Worm (Caenorhabditis elegans) whole organism, midembryonic: ENCODE data around the gene eelo-2.

Experiments used
- T22C8.4 ChIP-seq: fragments of 200-800 bp; sonication (Bioruptor generic); IDR thresholded peaks from 2 replicates; pipeline ENCODE4 v1.3.6; 2022; ENCODE audit warnings: missing genetic modification characterization, missing compliant biosample characterization
- cog-1 ChIP-seq: sonication (generic microtip); optimal IDR thresholded peaks from 2 replicates; lab custom pipeline; 2016; ENCODE audit warnings: missing genetic modification characterization, missing compliant biosample characterization
- flt-1 ChIP-seq: fragments of 200-800 bp; sonication (Bioruptor generic); IDR thresholded peaks from 2 replicates; pipeline ENCODE4 v1.3.6; 2022; ENCODE audit warnings: missing genetic modification characterization, missing compliant biosample characterization
- klf-2 ChIP-seq: fragments of 200-800 bp; sonication (Bioruptor generic); conservative IDR thresholded peaks from 2 replicates; pipeline ENCODE4 v1.3.6; 2022; ENCODE audit warnings: missing genetic modification reagents, missing genetic modification characterization, missing compliant biosample characterization
- med-1 ChIP-seq: sonication (generic microtip); optimal IDR thresholded peaks from 2 replicates; lab custom pipeline; 2017; ENCODE audit warnings: missing genetic modification characterization, mild to moderate bottlenecking, missing compliant biosample characterization, antibody characterized with exemption, missing genetic modification reagents; ENCODE audit not compliant: insufficient read depth
- ref-1 ChIP-seq: fragments of 200-800 bp; sonication (Bioruptor generic); conservative IDR thresholded peaks from 2 replicates; pipeline ENCODE4 v1.3.6; 2022; ENCODE audit warnings: missing genetic modification reagents, missing genetic modification characterization, missing compliant biosample characterization
- tab-1 ChIP-seq: fragments of 200-800 bp; sonication (Bioruptor generic); IDR thresholded peaks from 2 replicates; pipeline ENCODE4 v1.3.6; 2022; ENCODE audit warnings: missing genetic modification characterization, missing compliant biosample characterization
- ztf-23 ChIP-seq: fragments of 200-800 bp; sonication (Bioruptor generic); IDR thresholded peaks from 2 replicates; pipeline ENCODE4 v1.3.6; 2022; ENCODE audit warnings: missing genetic modification reagents, missing genetic modification characterization, missing compliant biosample characterization
- ztf-29 ChIP-seq: fragments of 200-800 bp; sonication (Bioruptor generic); IDR thresholded peaks from 2 replicates; pipeline ENCODE4 v1.3.6; 2022; ENCODE audit warnings: missing genetic modification reagents, missing genetic modification characterization, missing compliant biosample characterization

Gene eelo-2

DNA sequence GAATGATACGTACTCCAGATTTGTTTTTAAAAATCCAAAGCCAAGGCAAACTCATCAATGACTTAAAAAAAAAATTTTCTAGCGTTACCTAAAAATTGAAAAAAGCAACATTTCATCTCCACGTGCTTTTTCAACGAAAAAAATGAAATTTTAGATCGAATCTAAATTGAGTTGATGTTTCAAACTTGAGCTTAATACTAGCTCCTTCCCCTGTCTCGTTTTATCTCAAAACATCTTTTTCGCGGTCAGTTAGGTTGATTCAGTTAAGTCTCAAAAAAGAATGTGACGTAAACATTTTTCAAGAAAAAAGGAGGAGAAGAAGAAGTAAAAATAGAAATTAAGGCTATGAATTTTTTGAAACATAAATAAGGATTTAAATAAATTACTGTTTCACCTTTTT, 12.9 kb upstream of the eelo-2 start:
- TF ChIP-seq ztf-29 (GFP tag; lab: Robert Waterston, UW) = no peak
- TF ChIP-seq flt-1 = no peak
- TF ChIP-seq cog-1 (tag; lab: Kevin White, UChicago) = no peak
- TF ChIP-seq T22C8.4 (GFP tag; lab: Robert Waterston, UW) = no peak

DNA sequence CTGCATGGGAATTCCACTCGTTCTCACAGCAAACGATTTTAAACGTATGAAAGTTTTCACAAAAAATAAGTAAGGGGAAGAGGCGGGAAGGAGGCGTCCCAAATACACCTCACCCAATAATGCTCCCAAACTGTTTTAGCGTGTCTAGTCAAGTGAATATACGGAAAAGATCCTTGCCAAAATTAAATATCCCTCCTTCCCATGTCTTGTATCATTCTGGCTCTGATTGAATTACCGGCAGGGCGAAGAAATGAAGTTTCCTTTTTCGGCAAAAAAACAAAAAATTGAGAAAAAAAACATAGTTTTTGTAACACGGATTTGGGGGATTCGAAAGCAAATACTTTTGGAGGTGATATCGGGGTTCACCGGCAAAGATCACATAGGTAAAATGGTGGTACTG, 11.0 kb upstream of the eelo-2 start:
- TF ChIP-seq cog-1 (tag; lab: Kevin White, UChicago) = no peak
- TF ChIP-seq ztf-29 (GFP tag; lab: Robert Waterston, UW) = no peak
- TF ChIP-seq med-1 (GFP tag; lab: Kevin White, UChicago) = no peak
- no peak for TF ChIP-seq tab-1
- no peak for TF ChIP-seq ref-1 (GFP tag; lab: Robert Waterston, UW)
- TF ChIP-seq flt-1 = no peak
- TF ChIP-seq T22C8.4 (GFP tag; lab: Robert Waterston, UW) = no peak

DNA sequence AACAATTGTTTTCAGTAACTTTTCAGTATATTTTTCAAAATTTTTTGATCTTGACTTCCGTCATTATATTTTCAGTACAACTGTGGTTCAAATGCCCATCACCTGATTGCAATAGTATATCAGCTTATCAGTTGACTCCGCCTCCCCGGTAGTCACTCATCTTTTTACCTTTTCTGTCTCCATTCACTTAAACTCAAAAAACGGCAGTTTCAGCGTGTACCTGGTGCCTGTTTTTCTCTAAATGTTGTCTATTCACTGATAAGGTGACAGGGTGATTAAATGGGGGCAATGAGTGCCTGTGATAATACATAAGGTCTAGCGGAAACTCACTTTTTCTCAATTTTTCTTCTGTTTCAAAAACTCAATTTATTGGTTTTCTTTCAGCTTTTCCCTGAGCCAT, 4.7 kb upstream of the eelo-2 start, which contains the start of gene ZK550.2:
TSS of gene ZK550.2 (plus strand) at position 385 of the 400 bp plus-strand sequence.
- TF ChIP-seq ref-1 (GFP tag; lab: Robert Waterston, UW) (no peak), ztf-23 (GFP tag; lab: Robert Waterston, UW) (no peak), med-1 (GFP tag; lab: Kevin White, UChicago) (no peak), ztf-29 (GFP tag; lab: Robert Waterston, UW) (no peak), T22C8.4 (GFP tag; lab: Robert Waterston, UW) (no peak), tab-1 (no peak), cog-1 (tag; lab: Kevin White, UChicago) (no peak), flt-1 (no peak), klf-2 (no peak)

DNA sequence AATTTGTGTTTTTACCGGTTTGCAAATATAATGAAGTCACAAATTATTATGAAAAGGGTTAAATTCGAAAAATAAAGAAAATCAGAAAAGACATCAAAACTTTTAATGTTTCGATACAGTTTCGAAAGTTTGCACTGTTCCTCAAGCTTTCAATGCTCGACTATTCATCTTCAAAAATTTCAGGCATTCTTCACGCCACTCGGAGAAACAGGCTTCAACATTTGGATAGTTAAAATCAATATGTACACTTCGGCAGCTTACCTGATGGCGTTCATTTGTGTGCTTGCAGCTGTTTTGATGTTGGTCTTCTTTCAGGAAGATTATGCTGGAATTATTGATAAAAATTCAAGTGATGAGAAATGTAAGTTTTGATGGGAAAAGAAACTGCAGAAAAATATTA, 2.7 kb upstream of the eelo-2 start:
- no peak for TF ChIP-seq flt-1
- no peak for TF ChIP-seq klf-2
- TF ChIP-seq T22C8.4 (GFP tag; lab: Robert Waterston, UW) = no peak
- no peak for TF ChIP-seq tab-1
- no peak for TF ChIP-seq med-1 (GFP tag; lab: Kevin White, UChicago)
- TF ChIP-seq ztf-29 (GFP tag; lab: Robert Waterston, UW) = no peak
- TF ChIP-seq ref-1 (GFP tag; lab: Robert Waterston, UW) = no peak
- TF ChIP-seq cog-1 (tag; lab: Kevin White, UChicago) = no peak
- no peak for TF ChIP-seq ztf-23 (GFP tag; lab: Robert Waterston, UW)

DNA sequence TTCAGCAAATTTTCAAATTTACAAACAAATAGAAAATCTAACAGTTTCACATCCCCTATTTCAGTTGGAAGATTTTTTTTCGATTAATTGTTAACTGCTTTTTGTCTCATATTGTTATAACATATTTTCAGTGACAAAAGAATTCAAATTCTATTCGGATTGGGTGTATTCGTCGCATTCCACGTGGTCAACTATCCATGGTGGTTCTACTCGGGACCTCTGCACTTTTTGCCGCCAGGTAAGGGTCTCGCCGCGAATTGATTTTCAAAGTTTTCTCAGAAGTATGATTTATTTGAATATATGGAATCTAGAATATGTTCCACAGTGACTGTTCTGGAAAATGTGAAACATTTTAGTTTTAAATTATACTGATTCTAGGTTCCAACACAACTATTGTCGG, 1.4 kb upstream of the eelo-2 start:
- TF ChIP-seq cog-1 (tag; lab: Kevin White, UChicago) (no peak), flt-1 (no peak), ztf-29 (GFP tag; lab: Robert Waterston, UW) (no peak), ref-1 (GFP tag; lab: Robert Waterston, UW) (no peak), tab-1 (no peak), klf-2 (no peak), T22C8.4 (GFP tag; lab: Robert Waterston, UW) (no peak), ztf-23 (GFP tag; lab: Robert Waterston, UW) (no peak), med-1 (GFP tag; lab: Kevin White, UChicago) (no peak)

DNA sequence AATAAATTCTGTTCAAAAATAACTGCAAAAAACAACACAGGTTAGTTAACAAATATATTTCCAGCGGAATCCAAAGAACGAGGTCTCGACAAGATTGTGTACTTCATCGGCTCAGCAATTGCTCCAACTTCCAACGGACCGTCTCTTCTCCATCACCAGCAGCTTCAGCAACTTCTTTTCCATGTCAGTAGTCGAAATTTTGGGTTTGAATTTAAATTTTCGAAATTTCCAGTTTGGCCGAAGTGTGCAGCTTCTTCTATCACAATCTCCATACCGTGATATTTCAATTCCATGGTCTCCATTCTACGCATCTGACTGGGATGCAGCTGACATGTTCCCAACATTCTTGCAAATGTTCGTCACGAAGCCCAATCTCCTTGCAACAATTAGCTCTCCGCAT, 3.5 kb downstream of the eelo-2 start:
- no peak for TF ChIP-seq tab-1
- TF ChIP-seq ztf-23 (GFP tag; lab: Robert Waterston, UW) = no peak
- TF ChIP-seq ref-1 (GFP tag; lab: Robert Waterston, UW) = no peak
- no peak for TF ChIP-seq ztf-29 (GFP tag; lab: Robert Waterston, UW)
- TF ChIP-seq med-1 (GFP tag; lab: Kevin White, UChicago) = no peak
- no peak for TF ChIP-seq T22C8.4 (GFP tag; lab: Robert Waterston, UW)
- TF ChIP-seq cog-1 (tag; lab: Kevin White, UChicago) = no peak
- no peak for TF ChIP-seq klf-2
- no peak for TF ChIP-seq flt-1

DNA sequence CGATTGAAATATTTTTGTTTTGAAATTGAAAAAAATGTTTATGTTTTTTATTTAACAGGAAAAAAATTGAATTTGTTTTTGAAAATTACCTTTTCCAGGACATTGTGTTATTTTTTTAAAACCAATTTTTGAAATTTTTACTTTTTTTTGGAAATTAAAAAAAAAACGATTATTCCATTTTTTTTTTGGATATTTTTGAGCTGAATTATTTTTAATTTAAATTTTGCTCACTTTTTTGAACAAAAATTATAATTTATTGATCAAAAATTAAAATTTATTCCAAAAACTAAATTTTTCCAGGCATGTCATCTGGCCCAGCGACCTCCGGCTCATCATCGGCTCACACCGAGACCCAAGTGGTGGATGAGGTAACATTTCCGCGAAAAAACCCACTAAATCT, 5.1 kb downstream of the eelo-2 start, which contains the start of gene gtf-2E1:
TSS of gene gtf-2E1 (plus strand) at position 301 of the 400 bp plus-strand sequence.
- TF ChIP-seq tab-1 (no peak), ztf-29 (GFP tag; lab: Robert Waterston, UW) (no peak), ztf-23 (GFP tag; lab: Robert Waterston, UW) (no peak), T22C8.4 (GFP tag; lab: Robert Waterston, UW) (no peak), flt-1 (no peak), cog-1 (tag; lab: Kevin White, UChicago) (no peak)

DNA sequence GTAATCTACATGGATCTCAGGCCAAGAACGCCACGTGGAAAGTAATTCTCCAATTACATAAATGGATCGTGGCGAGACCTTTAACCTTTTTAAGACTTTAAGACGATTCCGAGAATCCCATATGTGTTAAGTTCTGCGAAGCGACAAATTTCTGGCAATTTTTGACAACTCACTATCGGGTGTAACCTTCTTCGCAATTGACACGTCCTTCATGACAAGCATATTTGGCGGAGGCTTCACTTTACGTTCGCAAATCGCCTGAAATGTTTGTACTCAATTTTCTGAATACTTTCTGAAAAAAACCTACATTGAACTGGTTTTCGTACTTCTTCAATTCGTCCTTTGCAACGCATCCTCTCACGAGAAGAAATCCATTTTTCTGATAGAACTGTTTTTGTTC, 8.9 kb downstream of the eelo-2 start:
- TF ChIP-seq ztf-23 (GFP tag; lab: Robert Waterston, UW) = no peak
- no peak for TF ChIP-seq T22C8.4 (GFP tag; lab: Robert Waterston, UW)
- TF ChIP-seq tab-1 = no peak
- TF ChIP-seq flt-1 = no peak
- no peak for TF ChIP-seq ztf-29 (GFP tag; lab: Robert Waterston, UW)
- TF ChIP-seq klf-2 = no peak
- no peak for TF ChIP-seq cog-1 (tag; lab: Kevin White, UChicago)
- TF ChIP-seq ref-1 (GFP tag; lab: Robert Waterston, UW) = no peak
- TF ChIP-seq med-1 (GFP tag; lab: Kevin White, UChicago) = no peak

DNA sequence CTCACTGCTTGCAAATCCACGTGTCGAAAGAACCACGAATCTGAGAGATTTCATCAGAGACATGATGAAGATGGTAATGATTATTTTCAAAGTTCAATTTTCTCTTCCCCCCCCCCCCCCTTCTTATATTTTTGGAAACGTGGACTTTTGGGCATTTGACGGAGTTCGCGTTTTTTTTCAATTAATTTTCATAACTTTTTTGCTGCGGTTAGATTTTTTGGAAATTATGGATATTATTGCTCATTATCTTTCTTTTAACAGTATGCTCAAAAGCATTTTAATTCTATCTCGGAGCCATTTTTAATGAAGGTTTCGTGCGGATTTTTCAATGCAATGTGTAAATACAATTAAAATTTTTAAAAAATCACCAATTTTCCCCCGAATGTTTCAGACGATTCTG, 9.4 kb downstream of the eelo-2 start, which contains the start of gene phyh-1:
TSS of gene phyh-1 (minus strand) at position 101 of the 400 bp plus-strand sequence.
- TF ChIP-seq ref-1 (GFP tag; lab: Robert Waterston, UW) (no peak), med-1 (GFP tag; lab: Kevin White, UChicago) (no peak), cog-1 (tag; lab: Kevin White, UChicago) (no peak)

DNA sequence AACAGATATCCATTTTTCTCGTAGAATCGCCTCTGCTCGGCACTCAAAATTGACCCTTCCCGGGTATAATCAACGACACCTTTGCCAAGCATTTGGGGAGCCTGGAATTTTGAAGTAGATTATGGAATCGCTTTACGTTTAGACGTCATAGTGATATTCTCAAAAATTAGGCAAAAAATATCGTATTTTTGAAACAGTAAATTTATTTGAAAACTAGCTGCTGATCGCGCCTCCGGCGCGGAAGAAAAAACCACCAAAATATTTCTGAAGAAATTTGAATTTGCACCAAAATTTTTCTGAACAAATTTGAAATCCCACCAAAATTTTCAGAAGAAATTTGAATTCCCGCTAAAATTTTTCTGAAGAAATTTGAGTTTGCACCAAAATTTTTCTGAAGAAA, 12.5 kb downstream of the eelo-2 start, which contains the start of gene ZK550.6:
TSS of gene ZK550.6 (minus strand) at position 101 of the 400 bp plus-strand sequence.
- TF ChIP-seq ztf-29 (GFP tag; lab: Robert Waterston, UW) (no peak), ref-1 (GFP tag; lab: Robert Waterston, UW) (no peak), med-1 (GFP tag; lab: Kevin White, UChicago) (no peak), tab-1 (no peak), klf-2 (no peak), cog-1 (tag; lab: Kevin White, UChicago) (no peak), ztf-23 (GFP tag; lab: Robert Waterston, UW) (no peak), T22C8.4 (GFP tag; lab: Robert Waterston, UW) (no peak), flt-1 (no peak)
